Worm (Caenorhabditis elegans): ENCODE results near the gene kbp-2.

- TF ChIP-seq ceh-82 (tag; optimal IDR thresholded peaks at IDR 0.05) (no peak), nhr-77 (tag; optimal IDR thresholded peaks at IDR 0.05) (no peak), fkh-10 (GFP tag; optimal IDR thresholded peaks at IDR 0.05) (no peak), mab-9 (GFP tag; IDR thresholded peaks at IDR 0.05) (no peak), jun-1 (tag; optimal IDR thresholded peaks at IDR 0.05) (no peak), ets-5 (GFP tag; IDR thresholded peaks at IDR 0.05) (no peak), nhr-237 (tag; optimal IDR thresholded peaks at IDR 0.05) (no peak)
Observed at ce11 chrIII:4890997-4891396, 12.7 kb downstream of the kbp-2 start, which contains the start of gene F26F4.5.

Measured in whole organism, L1 larva.